Fruit fly (Drosophila melanogaster): ENCODE data around the gene trp.

DNA sequence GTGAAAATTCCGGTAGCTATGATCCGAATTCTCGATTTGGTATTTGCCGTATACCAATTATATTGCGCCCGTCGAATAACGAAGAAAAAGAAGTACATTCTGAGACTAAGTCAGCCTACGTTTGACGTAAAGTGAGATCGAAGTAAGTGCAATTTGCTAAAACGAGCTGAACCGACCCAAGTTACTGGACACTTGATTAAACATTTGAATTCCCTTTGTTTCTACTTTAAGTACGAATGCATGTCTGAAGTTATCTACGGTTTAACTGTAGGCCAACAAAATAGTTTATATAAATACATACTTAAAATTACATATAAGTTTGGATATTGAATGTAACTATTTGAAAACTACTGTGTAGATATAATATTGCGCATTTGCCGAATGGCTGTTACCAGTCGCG, 10.2 kb upstream of the trp start, which contains the start of gene alpha-Man-Ic:
- TF ChIP-seq ATbp (GFP tag; optimal IDR thresholded peaks at IDR 0.05) (no peak), Chrac-16 (GFP tag; optimal IDR thresholded peaks at IDR 0.05) (no peak), Atf-2 (GFP tag; optimal IDR thresholded peaks at IDR 0.05) (no peak), Bgb (GFP tag; IDR thresholded peaks at IDR 0.05; ENCODE audit: partially characterized antibody) (no peak), zf30C (GFP tag; optimal IDR thresholded peaks at IDR 0.05) (no peak), p53 (GFP tag; optimal IDR thresholded peaks at IDR 0.05) (no peak), CG12744 (GFP tag; optimal IDR thresholded peaks at IDR 0.05) (no peak)
